Worm (Caenorhabditis elegans) whole organism, early embryonic: Measurements from ENCODE around the gene dlc-1.

Source experiments
- aly-1 ChIP-seq: sonication (generic microtip); optimal IDR thresholded peaks from 2 replicates; lab custom pipeline; 2016; ENCODE audit warnings: missing genetic modification characterization, missing compliant biosample characterization
- ama-1 ChIP-seq: fragments of 150-350 bp; optimal IDR thresholded peaks from 2 replicates; lab custom pipeline; 2014
- ceh-13 ChIP-seq: fragments of 200-800 bp; sonication (Bioruptor generic); optimal IDR thresholded peaks from 2 replicates; lab custom pipeline; 2018; ENCODE audit warnings: mild to moderate bottlenecking, missing genetic modification characterization, missing compliant biosample characterization
- ceh-36 ChIP-seq: sonication (generic microtip); optimal IDR thresholded peaks from 2 replicates; lab custom pipeline; 2016; ENCODE audit warnings: missing genetic modification characterization, inconsistent platforms, missing compliant biosample characterization
- ets-7 ChIP-seq: sonication (generic microtip); optimal IDR thresholded peaks from 2 replicates; lab custom pipeline; 2016; ENCODE audit warnings: missing genotype, missing genetic modification characterization, missing compliant biosample characterization
- tbx-37 ChIP-seq: fragments of 200-800 bp; sonication (Bioruptor generic); conservative IDR thresholded peaks from 2 replicates; pipeline ENCODE4 v1.3.6; 2022; ENCODE audit warnings: missing genetic modification reagents, missing genetic modification characterization, missing compliant biosample characterization

DNA sequence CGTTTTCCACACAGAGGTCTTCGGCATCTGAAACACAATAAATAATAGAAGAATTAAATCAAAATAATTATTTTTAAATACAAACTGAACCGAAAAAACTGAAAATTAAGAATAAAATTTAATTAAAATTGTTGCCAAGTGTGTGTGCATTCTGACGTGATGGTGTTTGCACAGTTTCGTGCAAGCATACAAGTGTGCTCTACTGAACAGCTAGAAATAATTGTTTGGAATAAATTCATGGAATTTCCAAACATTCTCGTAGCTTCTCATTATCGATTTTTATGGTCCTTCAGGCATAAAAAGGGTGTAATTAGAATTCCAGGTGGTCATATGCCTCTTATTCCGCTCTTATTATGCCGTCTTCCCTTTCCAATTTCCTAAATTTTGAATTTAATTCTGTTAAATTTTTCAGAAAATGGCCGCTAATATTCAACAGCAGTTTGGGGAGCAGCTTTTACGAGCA is 31.8 kb downstream of the dlc-1 start, which contains the start of the genes mrps-17 and txdc-9:
- TF ChIP-seq ama-1 (lab: Kevin White, UChicago) (no peak), aly-1 (tag; lab: Kevin White, UChicago) (no peak), ceh-36 (no peak), tbx-37 (GFP tag; lab: Robert Waterston, UW) (no peak), ceh-13 (GFP tag; lab: Kevin White, UChicago) (no peak), ets-7 (tag; lab: Kevin White, UChicago) (no peak)
